Worm (Caenorhabditis elegans): ENCODE data around the gene srn-1.

The srn-1 gene

DNA sequence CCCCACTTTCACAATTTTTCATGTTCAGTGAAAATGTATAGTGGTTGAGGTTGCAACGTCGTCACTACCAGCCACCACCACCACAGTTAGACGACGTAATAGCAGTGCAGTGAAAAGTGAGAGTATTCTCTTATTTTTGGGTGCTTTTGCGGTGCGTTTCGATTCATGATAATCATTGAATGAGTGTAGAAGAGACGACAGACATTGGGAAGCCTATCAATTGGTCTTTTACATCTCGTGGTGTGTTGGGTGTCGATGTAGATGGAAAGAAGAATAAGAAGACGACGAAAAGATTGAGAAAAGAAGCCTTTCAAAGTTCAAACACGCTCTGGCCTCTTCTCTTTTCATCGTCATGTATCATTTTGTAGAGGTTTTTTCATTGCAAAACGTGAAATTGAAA lies 46.4 kb downstream of the srn-1 start (continued):
- TF ChIP-seq nhr-11 (tag; optimal IDR thresholded peaks at IDR 0.05) (no peak), R02D3.7 (tag; optimal IDR thresholded peaks at IDR 0.05) (no peak), ceh-82 (tag; optimal IDR thresholded peaks at IDR 0.05) (no peak), crh-2 (tag; optimal IDR thresholded peaks at IDR 0.05) (peak; percentile 56), zag-1 (tag; optimal IDR thresholded peaks at IDR 0.05) (no peak), ceh-16 (tag; optimal IDR thresholded peaks at IDR 0.05) (no peak)

DNA sequence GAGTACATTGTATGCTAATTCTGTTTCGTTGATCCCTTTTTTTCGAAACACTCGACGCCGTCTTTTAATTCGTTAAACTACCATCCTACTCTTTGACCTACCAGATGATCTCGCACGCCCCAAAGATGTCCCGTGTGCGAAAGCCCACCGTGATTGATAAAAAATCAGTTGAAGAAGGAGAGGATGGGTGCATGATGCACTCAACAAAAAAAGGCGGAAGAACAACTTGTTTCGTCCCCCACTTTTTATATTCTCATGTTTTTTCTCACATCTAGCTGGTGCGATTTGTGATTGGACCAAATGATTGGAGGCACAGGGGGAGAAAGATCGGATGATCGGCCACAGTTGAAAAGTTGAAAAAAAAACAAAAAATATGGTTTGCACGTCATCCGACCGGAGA lies 47.9 kb downstream of the srn-1 start:
- peak; percentile 2 for TF ChIP-seq nhr-129 (tag; optimal IDR thresholded peaks at IDR 0.05)
- no peak for TF ChIP-seq lin-39 (tag; optimal IDR thresholded peaks at IDR 0.05)
- peak; percentile 18 for TF ChIP-seq nhr-25 (tag; optimal IDR thresholded peaks at IDR 0.05)
- peak; percentile 2 for TF ChIP-seq egl-27 (tag; optimal IDR thresholded peaks at IDR 0.05)
- TF ChIP-seq lin-13 (GFP tag; optimal IDR thresholded peaks at IDR 0.05): no peak
- peak; percentile 90 for TF ChIP-seq sma-9 (GFP tag; optimal IDR thresholded peaks at IDR 0.05)
- no peak for TF ChIP-seq sma-9 (tag; optimal IDR thresholded peaks at IDR 0.05)
- no peak for TF ChIP-seq skn-1 (tag; optimal IDR thresholded peaks at IDR 0.05)
- peak; percentile 73 for TF ChIP-seq sma-3 (GFP tag; optimal IDR thresholded peaks at IDR 0.05)
- peak; percentile 38 for TF ChIP-seq nhr-21 (tag; optimal IDR thresholded peaks at IDR 0.05)

DNA sequence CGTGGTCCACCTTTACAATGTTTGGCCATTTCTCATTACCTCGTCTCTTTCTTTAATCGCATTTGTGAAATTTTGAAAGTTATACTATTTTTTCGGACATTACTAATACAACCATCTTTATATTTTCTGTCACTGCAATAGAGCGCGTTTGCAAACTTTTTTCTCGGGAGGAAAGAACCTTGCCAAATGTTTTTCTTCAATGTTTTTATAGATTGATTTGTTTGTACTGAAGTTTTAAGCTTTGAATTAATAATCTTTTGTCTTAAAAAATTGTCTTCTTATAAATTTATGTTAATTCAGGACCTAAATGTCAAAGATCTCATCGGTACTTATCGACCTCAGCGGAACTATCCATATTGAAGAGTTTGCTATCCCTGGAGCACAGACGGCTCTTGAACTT lies 51.4 kb downstream of the srn-1 start, which contains the start of gene K08B12.3:
K08B12.3 (plus strand) TSS at position 301 of the 400 bp plus-strand sequence.
- TF ChIP-seq ztf-4 (tag; optimal IDR thresholded peaks at IDR 0.05) (no peak), nhr-23 (tag; optimal IDR thresholded peaks at IDR 0.05) (no peak), aly-2 (tag; optimal IDR thresholded peaks at IDR 0.05) (no peak), elt-3 (tag; optimal IDR thresholded peaks at IDR 0.05) (no peak), unc-55 (GFP tag; optimal IDR thresholded peaks at IDR 0.05) (peak; percentile 32)

All from whole organism, L2 larva.